Worm (Caenorhabditis elegans): ENCODE results near the gene scl-24.

scl-24 gene

ce11 chrV:17485078-17485477 lies 1.1 kb upstream of the scl-24 start, which contains the start of gene srh-111:
srh-111 (minus strand) TSS chrV:17485178.
- TF ChIP-seq efl-3 (GFP tag; optimal IDR thresholded peaks at IDR 0.05) = no peak
- no peak for TF ChIP-seq ceh-8 (GFP tag; optimal IDR thresholded peaks at IDR 0.05)
- no peak for TF ChIP-seq hlh-17 (GFP tag; optimal IDR thresholded peaks at IDR 0.05; ENCODE audit: borderline replicate concordance)
- no peak for TF ChIP-seq dsc-1 (tag; optimal IDR thresholded peaks at IDR 0.05)
- no peak for TF ChIP-seq fos-1 (tag; optimal IDR thresholded peaks at IDR 0.05)
- no peak for TF ChIP-seq irx-1 (tag; optimal IDR thresholded peaks at IDR 0.05)
- no peak for TF ChIP-seq unc-130 (tag; optimal IDR thresholded peaks at IDR 0.05)
- TF ChIP-seq sup-37 (GFP tag; optimal IDR thresholded peaks at IDR 0.05) = no peak
- TF ChIP-seq sox-4 (tag; optimal IDR thresholded peaks at IDR 0.05) = no peak
- no peak for TF ChIP-seq ceh-63 (GFP tag; optimal IDR thresholded peaks at IDR 0.05)
- TF ChIP-seq C16A3.4 (tag; optimal IDR thresholded peaks at IDR 0.05) = no peak
- TF ChIP-seq lin-14 (GFP tag; optimal IDR thresholded peaks at IDR 0.05) = no peak
- TF ChIP-seq snu-23 (GFP tag; optimal IDR thresholded peaks at IDR 0.05) = no peak

ce11 chrV:17493732-17494131 lies 7.6 kb downstream of the scl-24 start, which contains the start of gene fbxa-102:
fbxa-102 (minus strand) TSS chrV:17493832.
- TF ChIP-seq ceh-82 (tag; optimal IDR thresholded peaks at IDR 0.05) (no peak), C04F5.9 (tag; optimal IDR thresholded peaks at IDR 0.05) (no peak), mab-9 (GFP tag; IDR thresholded peaks at IDR 0.05) (no peak), unc-30 (tag; optimal IDR thresholded peaks at IDR 0.05) (no peak), ces-1 (GFP tag; optimal IDR thresholded peaks at IDR 0.05) (no peak), nhr-84 (tag; optimal IDR thresholded peaks at IDR 0.05) (no peak), snu-23 (GFP tag; optimal IDR thresholded peaks at IDR 0.05) (no peak), ztf-4 (tag; optimal IDR thresholded peaks at IDR 0.05) (no peak), vab-15 (tag; optimal IDR thresholded peaks at IDR 0.05) (no peak)

ce11 chrV:17496071-17496470 lies 9.9 kb downstream of the scl-24 start, which contains the start of gene srh-118:
srh-118 (minus strand) TSS chrV:17496171.
- TF ChIP-seq egl-13 (tag; optimal IDR thresholded peaks at IDR 0.05) = no peak
- TF ChIP-seq nhr-28 (tag; optimal IDR thresholded peaks at IDR 0.05) = no peak
- no peak for TF ChIP-seq nhr-90 (tag; optimal IDR thresholded peaks at IDR 0.05; ENCODE audit: poor library complexity)
- no peak for TF ChIP-seq dsc-1 (tag; optimal IDR thresholded peaks at IDR 0.05)
- no peak for TF ChIP-seq ceh-82 (tag; optimal IDR thresholded peaks at IDR 0.05)
- no peak for TF ChIP-seq mep-1 (tag; optimal IDR thresholded peaks at IDR 0.05)
- no peak for TF ChIP-seq sptf-1 (tag; optimal IDR thresholded peaks at IDR 0.05)
- no peak for TF ChIP-seq fkh-8 (tag; optimal IDR thresholded peaks at IDR 0.05)

DNA sequence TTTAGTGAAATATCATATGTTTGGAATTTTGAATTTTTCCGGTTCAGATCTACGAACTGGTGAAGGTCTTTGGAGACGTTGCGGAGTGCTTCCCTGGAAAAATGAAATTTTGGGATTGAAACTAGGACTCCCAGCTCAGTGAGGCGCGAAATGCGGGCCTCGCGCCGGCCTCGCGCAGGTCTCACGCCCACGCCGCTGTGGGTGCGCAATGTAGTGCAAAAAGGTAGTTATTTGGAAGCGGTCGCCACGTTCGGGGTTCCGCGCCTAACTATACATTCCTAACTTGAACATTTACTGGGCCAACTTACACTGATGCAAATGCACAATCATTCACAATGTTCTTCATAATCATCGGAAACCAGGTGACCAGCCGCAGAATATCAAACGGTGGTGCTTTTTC lies 13.9 kb downstream of the scl-24 start:
- TF ChIP-seq dsc-1 (tag; optimal IDR thresholded peaks at IDR 0.05) = no peak
- TF ChIP-seq ztf-4 (tag; optimal IDR thresholded peaks at IDR 0.05) = no peak
- TF ChIP-seq dpl-1 (GFP tag; optimal IDR thresholded peaks at IDR 0.05) = no peak
- no peak for TF ChIP-seq pax-3 (tag; optimal IDR thresholded peaks at IDR 0.05)
- no peak for TF ChIP-seq sup-37 (GFP tag; optimal IDR thresholded peaks at IDR 0.05)
- TF ChIP-seq nhr-12 (tag; optimal IDR thresholded peaks at IDR 0.05) = no peak
- no peak for TF ChIP-seq lsy-2 (tag; optimal IDR thresholded peaks at IDR 0.05)
- no peak for TF ChIP-seq mab-9 (GFP tag; IDR thresholded peaks at IDR 0.05)
- no peak for TF ChIP-seq zip-4 (GFP tag; optimal IDR thresholded peaks at IDR 0.05)
- no peak for TF ChIP-seq hpl-2 (GFP tag; optimal IDR thresholded peaks at IDR 0.05)
- no peak for TF ChIP-seq nhr-20 (tag; optimal IDR thresholded peaks at IDR 0.05)
- no peak for TF ChIP-seq fos-1 (tag; optimal IDR thresholded peaks at IDR 0.05)

- TF ChIP-seq nhr-71 (tag; optimal IDR thresholded peaks at IDR 0.05) = no peak
- no peak for TF ChIP-seq nhr-11 (tag; optimal IDR thresholded peaks at IDR 0.05)
- TF ChIP-seq nhr-77 (tag; optimal IDR thresholded peaks at IDR 0.05) = no peak
- no peak for TF ChIP-seq mef-2 (tag; optimal IDR thresholded peaks at IDR 0.05)
- TF ChIP-seq nhr-28 (tag; optimal IDR thresholded peaks at IDR 0.05) = no peak
- TF ChIP-seq nhr-85 (tag) = no peak
- no peak for TF ChIP-seq irx-1 (tag; optimal IDR thresholded peaks at IDR 0.05)
- no peak for TF ChIP-seq aha-1 (tag; optimal IDR thresholded peaks at IDR 0.05)
- no peak for TF ChIP-seq blmp-1 (tag; optimal IDR thresholded peaks at IDR 0.05)
- TF ChIP-seq nhr-237 (tag; optimal IDR thresholded peaks at IDR 0.05) = no peak
- TF ChIP-seq lin-13 (GFP tag; optimal IDR thresholded peaks at IDR 0.05) = no peak
- TF ChIP-seq unc-98 (GFP tag; IDR thresholded peaks at IDR 0.05) = no peak
Observed at ce11 chrV:17506289-17506688, 20.2 kb downstream of the scl-24 start, which contains the start of gene srw-31. srw-31 (plus strand) TSS chrV:17506589.

Measured in whole organism, L1 larva.